Worm (Caenorhabditis elegans) whole organism, young adult: ENCODE measurements around the gene aakg-2.

Source experiments
- B0019.2 ChIP-seq: fragments of 200-800 bp; sonication (Bioruptor generic); conservative IDR thresholded peaks from 2 replicates; pipeline ENCODE4 v1.3.6; 2022; ENCODE audit warnings: missing genetic modification reagents, missing genetic modification characterization, missing compliant biosample characterization
- B0336.3 ChIP-seq: fragments of 200-800 bp; sonication (Bioruptor generic); IDR thresholded peaks from 2 replicates; pipeline ENCODE4 v1.3.6; 2022; ENCODE audit warnings: missing genetic modification characterization, missing compliant biosample characterization
- D2030.7 ChIP-seq: fragments of 200-800 bp; sonication (Bioruptor generic); IDR thresholded peaks from 2 replicates; pipeline ENCODE4 v1.3.6; 2022; ENCODE audit warnings: missing genetic modification reagents, missing genetic modification characterization, missing compliant biosample characterization
- F10E7.11 ChIP-seq: sonication (generic microtip); optimal IDR thresholded peaks from 2 replicates; lab custom pipeline; 2017; ENCODE audit warnings: mild to moderate bottlenecking, missing genetic modification characterization, moderate library complexity, missing compliant biosample characterization
- F22D6.2 ChIP-seq: sonication (generic microtip); optimal IDR thresholded peaks from 2 replicates; lab custom pipeline; 2016; ENCODE audit warnings: mild to moderate bottlenecking, missing genetic modification characterization, missing compliant biosample characterization
- F37B4.10 ChIP-seq: fragments of 200-800 bp; sonication (Bioruptor generic); IDR thresholded peaks from 2 replicates; pipeline ENCODE4 v1.3.6; 2022; ENCODE audit warnings: missing genetic modification characterization, missing compliant biosample characterization
- K11D2.4 ChIP-seq: fragments of 200-800 bp; sonication (Bioruptor generic); IDR thresholded peaks from 2 replicates; pipeline ENCODE4 v1.3.6; 2022; ENCODE audit warnings: missing genetic modification reagents, missing genetic modification characterization, missing compliant biosample characterization
- T07F8.4 ChIP-seq: sonication (generic microtip); optimal IDR thresholded peaks from 2 replicates; lab custom pipeline; 2016; ENCODE audit warnings: mild to moderate bottlenecking, missing genetic modification characterization, moderate library complexity, missing compliant biosample characterization
- Y53G8AR.9 ChIP-seq: fragments of 200-800 bp; sonication (Bioruptor generic); conservative IDR thresholded peaks from 2 replicates; pipeline ENCODE4 v1.3.6; 2022; ENCODE audit warnings: missing genetic modification reagents, missing genetic modification characterization, missing compliant biosample characterization
- Y56A3A.18 ChIP-seq: fragments of 200-800 bp; sonication (Bioruptor generic); IDR thresholded peaks from 2 replicates; pipeline ENCODE4 v1.3.6; 2022; ENCODE audit warnings: missing genetic modification reagents, missing genetic modification characterization, missing compliant biosample characterization
- Y79H2A.3 ChIP-seq: fragments of 200-800 bp; sonication (Bioruptor generic); conservative IDR thresholded peaks from 2 replicates; pipeline ENCODE4 v1.3.6; 2022; ENCODE audit warnings: missing genetic modification reagents, missing genetic modification characterization, missing compliant biosample characterization
- Y95B8A.8 ChIP-seq: fragments of 200-800 bp; sonication (Bioruptor generic); IDR thresholded peaks from 2 replicates; pipeline ENCODE4 v1.3.6; 2022; ENCODE audit warnings: missing genetic modification reagents, missing genetic modification characterization, missing compliant biosample characterization
- akir-1 ChIP-seq: fragments of 200-800 bp; sonication (Bioruptor generic); optimal IDR thresholded peaks from 2 replicates; lab custom pipeline; 2018; ENCODE audit warnings: mild to moderate bottlenecking, missing genetic modification characterization, moderate library complexity, missing compliant biosample characterization
- ama-1 ChIP-seq, 3 experiments: fragments of 150-350 bp in 1 of 3; sonication (generic microtip) in 2 of 3; optimal IDR thresholded peaks; 2 replicates each; lab custom pipeline; 2014 to 2018; ENCODE audit warnings: missing biosample characterization in 2 of 3, missing genetic modification characterization in 2 of 3, missing genetic modification reagents in 2 of 3
- aptf-3 ChIP-seq: fragments of 200-800 bp; sonication (Bioruptor generic); IDR thresholded peaks from 2 replicates; pipeline ENCODE4 v1.3.6; 2022; ENCODE audit warnings: missing genetic modification characterization, missing compliant biosample characterization
- attf-5 ChIP-seq: fragments of 200-800 bp; sonication (Bioruptor generic); optimal IDR thresholded peaks from 2 replicates; lab custom pipeline; 2018; ENCODE audit warnings: mild to moderate bottlenecking, missing genetic modification characterization, missing compliant biosample characterization
- bed-1 ChIP-seq: fragments of 200-800 bp; sonication (Bioruptor generic); IDR thresholded peaks from 2 replicates; pipeline ENCODE4 v1.3.6; 2022; ENCODE audit warnings: missing genetic modification reagents, missing genetic modification characterization, missing compliant biosample characterization
- ccch-3 ChIP-seq: fragments of 200-800 bp; sonication (Bioruptor generic); optimal IDR thresholded peaks from 2 replicates; lab custom pipeline; 2018; ENCODE audit warnings: mild to moderate bottlenecking, missing genetic modification characterization, missing compliant biosample characterization
- cebp-2 ChIP-seq: fragments of 200-800 bp; sonication (Bioruptor generic); IDR thresholded peaks from 2 replicates; pipeline ENCODE4 v1.3.6; 2022; ENCODE audit warnings: missing genetic modification characterization, missing compliant biosample characterization
- ceh-100 ChIP-seq: fragments of 200-800 bp; sonication (Bioruptor generic); IDR thresholded peaks from 2 replicates; pipeline ENCODE4 v1.3.6; 2022; ENCODE audit warnings: missing genetic modification reagents, missing genetic modification characterization, missing compliant biosample characterization
- chd-7 ChIP-seq: sonication (generic microtip); optimal IDR thresholded peaks from 2 replicates; lab custom pipeline; 2016; ENCODE audit warnings: mild to moderate bottlenecking, missing genetic modification characterization, moderate library complexity, missing compliant biosample characterization
- dox-1 ChIP-seq: fragments of 200-800 bp; sonication (Bioruptor generic); IDR thresholded peaks from 2 replicates; pipeline ENCODE4 v1.3.6; 2022; ENCODE audit warnings: missing genetic modification reagents, missing genetic modification characterization, missing compliant biosample characterization
- dpff-1 ChIP-seq: sonication (generic microtip); optimal IDR thresholded peaks from 2 replicates; lab custom pipeline; 2017; ENCODE audit warnings: mild to moderate bottlenecking, missing genetic modification characterization, missing compliant biosample characterization
- efl-1 ChIP-seq: fragments of 150-350 bp; optimal IDR thresholded peaks from 2 replicates; lab custom pipeline; 2014; ENCODE audit warnings: missing biosample characterization, missing genetic modification reagents, missing genetic modification characterization
- egl-44 ChIP-seq: fragments of 200-800 bp; sonication (Bioruptor generic); IDR thresholded peaks from 2 replicates; pipeline ENCODE4 v1.3.6; 2022; ENCODE audit warnings: missing genetic modification reagents, missing genetic modification characterization, missing compliant biosample characterization
- ekl-4 ChIP-seq: fragments of 200-800 bp; sonication (Bioruptor generic); IDR thresholded peaks from 2 replicates; pipeline ENCODE4 v1.3.6; 2022; ENCODE audit warnings: missing genetic modification reagents, missing genetic modification characterization, missing compliant biosample characterization
- fkh-3 ChIP-seq: sonication (generic microtip); optimal IDR thresholded peaks from 2 replicates; lab custom pipeline; 2016; ENCODE audit warnings: mild to moderate bottlenecking, missing genetic modification characterization, missing compliant biosample characterization
- gei-17 ChIP-seq: fragments of 200-800 bp; sonication (Bioruptor generic); optimal IDR thresholded peaks from 2 replicates; lab custom pipeline; 2018; ENCODE audit warnings: mild to moderate bottlenecking, missing genetic modification characterization, missing compliant biosample characterization
- hlh-12 ChIP-seq: sonication (generic microtip); optimal IDR thresholded peaks from 2 replicates; lab custom pipeline; 2016; ENCODE audit warnings: missing genetic modification characterization, missing compliant biosample characterization
- hmg-1.2 ChIP-seq: fragments of 200-800 bp; sonication (Bioruptor generic); IDR thresholded peaks from 2 replicates; pipeline ENCODE4 v1.3.6; 2022; ENCODE audit warnings: missing genetic modification reagents, missing genetic modification characterization, missing compliant biosample characterization
- hsf-1 ChIP-seq: fragments of 200-800 bp; sonication (Bioruptor generic); IDR thresholded peaks from 2 replicates; pipeline ENCODE4 v1.3.6; 2022; ENCODE audit warnings: missing genetic modification reagents, missing genetic modification characterization, missing compliant biosample characterization
- lin-54 ChIP-seq: fragments of 200-800 bp; sonication (Bioruptor generic); optimal IDR thresholded peaks from 2 replicates; lab custom pipeline; 2018; ENCODE audit warnings: mild to moderate bottlenecking, missing genetic modification characterization, missing compliant biosample characterization
- madf-6 ChIP-seq: fragments of 200-800 bp; sonication (Bioruptor generic); IDR thresholded peaks from 2 replicates; pipeline ENCODE4 v1.3.6; 2022; ENCODE audit warnings: missing genetic modification reagents, missing genetic modification characterization, missing compliant biosample characterization
- mel-28 ChIP-seq: sonication (generic microtip); optimal IDR thresholded peaks from 2 replicates; lab custom pipeline; 2016; ENCODE audit warnings: borderline replicate concordance, mild to moderate bottlenecking, missing genetic modification characterization, missing compliant biosample characterization
- nfya-2 ChIP-seq: fragments of 200-800 bp; sonication (Bioruptor generic); IDR thresholded peaks from 2 replicates; pipeline ENCODE4 v1.3.6; 2022; ENCODE audit warnings: missing genetic modification reagents, missing genetic modification characterization, missing compliant biosample characterization
- nhr-80 ChIP-seq: sonication (generic microtip); optimal IDR thresholded peaks from 2 replicates; lab custom pipeline; 2016; ENCODE audit warnings: missing genetic modification characterization, missing compliant biosample characterization
- nhr-90 ChIP-seq: sonication (generic microtip); optimal IDR thresholded peaks from 2 replicates; lab custom pipeline; 2016; ENCODE audit warnings: missing genotype, mild to moderate bottlenecking, missing genetic modification characterization, missing compliant biosample characterization
- rec-8 ChIP-seq, 2 experiments: sonication (generic microtip); optimal IDR thresholded peaks; 2 replicates each; lab custom pipeline; 2016; ENCODE audit warnings: mild to moderate bottlenecking in 2 of 2, missing genetic modification characterization in 2 of 2, missing genetic modification reagents in 2 of 2, missing genotype in 2 of 2, missing biosample characterization in 1 of 2, missing compliant biosample characterization in 1 of 2, moderate library complexity in 1 of 2
- rpc-1 ChIP-seq, 2 experiments: fragments of 150-350 bp in 1 of 2; sonication (generic microtip) in 1 of 2; optimal IDR thresholded peaks; 2 replicates each; lab custom pipeline; 2014 to 2018; ENCODE audit warnings: missing biosample characterization in 1 of 2, missing genetic modification characterization in 1 of 2, missing genetic modification reagents in 1 of 2, missing genotype in 1 of 2
- sdz-38 ChIP-seq: sonication (generic microtip); optimal IDR thresholded peaks from 2 replicates; lab custom pipeline; 2016; ENCODE audit warnings: missing genotype, missing genetic modification characterization, missing compliant biosample characterization
- sea-2 ChIP-seq: fragments of 200-800 bp; sonication (Bioruptor generic); IDR thresholded peaks from 2 replicates; pipeline ENCODE4 v1.3.6; 2022; ENCODE audit warnings: missing genetic modification characterization, missing compliant biosample characterization
- snpc-4 ChIP-seq, 5 experiments: fragments of 150-350 bp in 1 of 5; sonication (generic microtip) in 4 of 5; optimal IDR thresholded peaks; 2 replicates each; lab custom pipeline; 2014 to 2018; ENCODE audit warnings: missing genetic modification characterization in 5 of 5, missing biosample characterization in 3 of 5, antibody characterized with exemption in 2 of 5, mild to moderate bottlenecking in 2 of 5, missing compliant biosample characterization in 2 of 5, missing genotype in 2 of 5, moderate library complexity in 2 of 5, missing genetic modification reagents in 1 of 5
- sptf-2 ChIP-seq: fragments of 200-800 bp; sonication (Bioruptor generic); optimal IDR thresholded peaks from 2 replicates; lab custom pipeline; 2018; ENCODE audit warnings: mild to moderate bottlenecking, missing genetic modification characterization, missing compliant biosample characterization
- tlf-1 ChIP-seq: fragments of 200-800 bp; sonication (Bioruptor generic); optimal IDR thresholded peaks from 2 replicates; lab custom pipeline; 2018; ENCODE audit warnings: mild to moderate bottlenecking, missing genetic modification characterization, missing compliant biosample characterization
- zfh-2 ChIP-seq: fragments of 200-800 bp; sonication (Bioruptor generic); conservative IDR thresholded peaks from 2 replicates; pipeline ENCODE4 v1.3.6; 2022; ENCODE audit warnings: missing genetic modification reagents, missing genetic modification characterization, missing compliant biosample characterization
- ztf-22 ChIP-seq: fragments of 200-800 bp; sonication (Bioruptor generic); optimal IDR thresholded peaks from 2 replicates; lab custom pipeline; 2018; ENCODE audit warnings: mild to moderate bottlenecking, missing genetic modification characterization, moderate library complexity, missing compliant biosample characterization
- ztf-25 ChIP-seq: fragments of 200-800 bp; sonication (Bioruptor generic); IDR thresholded peaks from 2 replicates; pipeline ENCODE4 v1.3.6; 2022; ENCODE audit warnings: missing genetic modification reagents, missing genetic modification characterization, missing compliant biosample characterization
- ztf-26 ChIP-seq: sonication (generic microtip); optimal IDR thresholded peaks from 2 replicates; lab custom pipeline; 2017; ENCODE audit warnings: missing genetic modification characterization, missing compliant biosample characterization

aakg-2 gene

DNA sequence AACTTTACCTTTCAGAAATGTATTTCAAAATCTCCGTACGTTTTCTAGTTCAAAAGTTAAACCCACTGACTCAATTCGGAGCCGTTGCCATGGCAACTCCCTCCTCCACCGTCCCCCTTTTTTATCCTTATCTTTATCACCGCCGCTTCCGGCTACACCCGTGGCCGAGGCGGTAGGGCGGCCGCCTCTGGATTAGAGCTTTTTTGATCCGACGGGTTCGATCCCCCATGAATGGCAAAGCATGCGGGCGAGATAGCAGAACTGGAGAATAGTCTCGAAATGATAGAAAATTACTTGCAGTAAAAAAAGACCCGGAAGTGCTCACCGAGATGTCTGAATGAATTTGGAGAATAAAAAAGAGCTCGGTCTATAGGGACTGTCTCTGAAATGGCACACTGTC lies 24.9 kb upstream of the aakg-2 start (continued):
- TF ChIP-seq fkh-3 (tag; lab: Kevin White, UChicago) (peak; percentile 17), aptf-3 (GFP tag; lab: Robert Waterston, UW) (no peak), rpc-1 (optimal IDR thresholded peaks at IDR 0.05; lab: Kevin White, UChicago) (peak; percentile 48), rpc-1 (tag; optimal IDR thresholded peaks at IDR 0.05; lab: Kevin White, UChicago) (peak; percentile 76), dpff-1 (tag; lab: Kevin White, UChicago) (no peak), F37B4.10 (GFP tag; lab: Robert Waterston, UW) (no peak), hsf-1 (GFP tag; lab: Robert Waterston, UW) (0 out of 2 replicates have a peak, but pooled peaks have one; percentile 37), Y95B8A.8 (GFP tag; lab: Robert Waterston, UW) (no peak), hmg-1.2 (GFP tag; lab: Robert Waterston, UW) (peak; percentile 51), B0019.2 (GFP tag; lab: Robert Waterston, UW) (no peak), ekl-4 (no peak), F22D6.2 (tag; lab: Kevin White, UChicago) (no peak), chd-7 (no peak), attf-5 (GFP tag; lab: Kevin White, UChicago) (no peak), B0336.3 (GFP tag; lab: Robert Waterston, UW) (0 out of 2 replicates have a peak, but pooled peaks have one; percentile 31), T07F8.4 (tag; lab: Kevin White, UChicago) (no peak), ceh-100 (GFP tag; lab: Robert Waterston, UW) (no peak), sea-2 (GFP tag; lab: Robert Waterston, UW) (no peak), F10E7.11 (no peak), K11D2.4 (GFP tag; lab: Robert Waterston, UW) (no peak), mel-28 (tag; lab: Kevin White, UChicago) (no peak), efl-1 (no peak), ccch-3 (GFP tag; lab: Kevin White, UChicago) (no peak), snpc-4 (GFP tag; optimal IDR thresholded peaks at IDR 0.05; lab: Kevin White, UChicago) (no peak), snpc-4 (tag; optimal IDR thresholded peaks at IDR 0.05; lab: Kevin White, UChicago) (peak in 1 of 4 experiments; percentile 69), sdz-38 (tag; lab: Kevin White, UChicago) (no peak), dox-1 (GFP tag; lab: Robert Waterston, UW) (peak; percentile 69), egl-44 (GFP tag; lab: Robert Waterston, UW) (0 out of 2 replicates have a peak, but pooled peaks have one; percentile 19), rec-8 (tag; optimal IDR thresholded peaks at IDR 0.05; lab: Kevin White, UChicago) (peak in 1 of 2 experiments; percentile 42), gei-17 (GFP tag; lab: Kevin White, UChicago) (no peak), nhr-90 (peak; percentile 18), ama-1 (optimal IDR thresholded peaks at IDR 0.05; lab: Kevin White, UChicago) (no peak), ama-1 (GFP tag; optimal IDR thresholded peaks at IDR 0.05; lab: Kevin White, UChicago) (no peak), Y53G8AR.9 (GFP tag; lab: Robert Waterston, UW) (no peak), akir-1 (GFP tag; lab: Kevin White, UChicago) (no peak), Y79H2A.3 (GFP tag; lab: Robert Waterston, UW) (no peak), Y56A3A.18 (GFP tag; lab: Robert Waterston, UW) (no peak), bed-1 (GFP tag; lab: Robert Waterston, UW) (no peak), madf-6 (GFP tag; lab: Robert Waterston, UW) (no peak; the same call in 1 of the 2 replicates), ztf-22 (no peak), zfh-2 (GFP tag; lab: Robert Waterston, UW) (peak; percentile 81), D2030.7 (GFP tag; lab: Robert Waterston, UW) (peak; percentile 82), nfya-2 (no peak), tlf-1 (GFP tag; lab: Kevin White, UChicago) (no peak), hlh-12 (tag; lab: Kevin White, UChicago) (no peak), sptf-2 (GFP tag; lab: Kevin White, UChicago) (no peak), ztf-25 (GFP tag; lab: Robert Waterston, UW) (0 out of 2 replicates have a peak, but pooled peaks have one; percentile 34), cebp-2 (GFP tag; lab: Robert Waterston, UW) (no peak), ztf-26 (tag; lab: Kevin White, UChicago) (no peak), nhr-80 (tag; lab: Kevin White, UChicago) (no peak), lin-54 (GFP tag; lab: Kevin White, UChicago) (no peak)
